Worm (Caenorhabditis elegans) whole organism, mixed stage, embryonic: ENCODE data around the gene Y77E11A.23.

ENCODE experiments used
- drap-1 ChIP-seq: fragments of 200-800 bp; sonication (Bioruptor generic); optimal IDR thresholded peaks from 3 replicates; lab custom pipeline; 2018; ENCODE audit warnings: mild to moderate bottlenecking, missing genetic modification characterization, missing compliant biosample characterization
- ham-2 ChIP-seq: fragments of 200-800 bp; sonication (Bioruptor generic); optimal IDR thresholded peaks from 2 replicates; lab custom pipeline; 2018; ENCODE audit warnings: mild to moderate bottlenecking, missing genetic modification characterization, missing compliant biosample characterization
- lsy-2 ChIP-seq: fragments of 150-350 bp; optimal IDR thresholded peaks from 2 replicates; lab custom pipeline; 2014; ENCODE audit warnings: missing biosample characterization, missing genetic modification characterization
- nhr-76 ChIP-seq: sonication (generic microtip); optimal IDR thresholded peaks from 2 replicates; lab custom pipeline; 2017; ENCODE audit warnings: missing biosample characterization, missing genetic modification characterization
- snpc-4 ChIP-seq: fragments of 150-350 bp; optimal IDR thresholded peaks from 2 replicates; lab custom pipeline; 2014; ENCODE audit warnings: missing biosample characterization, missing genetic modification characterization
- unc-62 ChIP-seq: fragments of 150-350 bp; optimal IDR thresholded peaks from 2 replicates; lab custom pipeline; 2014; ENCODE audit warnings: missing biosample characterization, missing genetic modification reagents, missing genetic modification characterization
- ztf-11 ChIP-seq: fragments of 150-350 bp; optimal IDR thresholded peaks from 2 replicates; lab custom pipeline; 2014; ENCODE audit warnings: missing biosample characterization, missing genetic modification characterization

DNA sequence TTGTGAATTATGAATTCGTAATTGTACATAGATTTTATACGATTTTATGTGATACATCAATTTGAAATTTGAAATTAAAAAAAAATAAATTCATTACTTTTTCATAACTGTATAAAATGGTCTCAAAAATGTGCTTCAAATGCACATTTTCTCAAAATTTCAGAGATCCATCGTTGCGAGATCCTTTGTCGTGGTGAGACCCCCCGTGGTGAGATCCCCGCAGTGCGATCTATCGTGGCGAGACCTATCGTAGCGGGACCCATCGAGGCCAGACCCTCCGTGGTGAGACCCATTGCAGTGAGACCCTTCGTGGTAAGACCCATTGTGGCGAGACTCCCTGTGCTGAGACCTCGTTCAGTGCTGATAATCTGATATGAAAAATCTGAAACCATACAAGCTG is 29.3 kb upstream of the Y77E11A.23 start:
- no peak for TF ChIP-seq nhr-76
- TF ChIP-seq unc-62 (GFP tag; lab: Kevin White, UChicago): no peak
- no peak for TF ChIP-seq ham-2 (GFP tag; lab: Kevin White, UChicago)
- TF ChIP-seq ztf-11 (tag; lab: Kevin White, UChicago): no peak
- TF ChIP-seq lsy-2 (tag; lab: Kevin White, UChicago): no peak
- TF ChIP-seq snpc-4 (tag; lab: Kevin White, UChicago): no peak
- no peak for TF ChIP-seq drap-1 (GFP tag; lab: Kevin White, UChicago)
